Worm (Caenorhabditis elegans) whole organism, L4/young adult: Measurements from ENCODE around the gene pdfr-1.

ENCODE experiments used
- W03F9.2 ChIP-seq: fragments of 150-350 bp; optimal IDR thresholded peaks from 2 replicates; lab custom pipeline; 2014; ENCODE audit warnings: missing biosample characterization, missing genetic modification characterization
- dao-5 ChIP-seq: sonication (generic microtip); optimal IDR thresholded peaks from 2 replicates; lab custom pipeline; 2016; ENCODE audit warnings: missing genotype, missing genetic modification characterization, moderate library complexity, missing compliant biosample characterization
- him-1 ChIP-seq: sonication (generic microtip); optimal IDR thresholded peaks from 2 replicates; lab custom pipeline; 2016; ENCODE audit warnings: missing genotype, missing genetic modification reagents, missing genetic modification characterization, missing compliant biosample characterization

DNA sequence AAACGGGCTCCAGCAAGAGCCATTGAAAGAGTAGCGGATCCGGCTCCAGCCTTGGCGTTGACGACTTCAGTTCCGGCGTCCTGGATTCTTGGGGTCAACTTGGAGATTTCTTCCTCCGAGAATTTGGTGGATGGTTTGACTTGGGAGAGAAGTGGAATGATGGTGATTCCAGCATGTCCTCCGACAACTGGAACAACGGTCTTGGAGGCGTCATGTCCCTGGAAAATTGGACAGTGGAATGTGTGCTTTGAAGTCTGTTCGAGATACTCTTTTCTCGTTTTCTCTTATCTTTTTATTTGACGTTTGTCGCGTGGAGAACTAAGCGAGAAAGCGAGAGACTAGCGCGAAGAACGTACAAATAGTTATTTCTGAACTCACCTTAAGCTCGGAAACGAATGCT lies 44.8 kb downstream of the pdfr-1 start:
- no peak for TF ChIP-seq him-1 (tag; lab: Kevin White, UChicago)
- TF ChIP-seq W03F9.2: no peak
- no peak for TF ChIP-seq dao-5 (tag; lab: Kevin White, UChicago)
